Fruit fly (Drosophila melanogaster) whole organism, embryonic: Measurements from ENCODE around the gene CG34384.

Experiments
- Asciz ChIP-seq: fragments of 200-800 bp; sonication (Bioruptor generic); optimal IDR thresholded peaks from 2 replicates; lab custom pipeline; 2017; ENCODE audit warnings: missing biosample characterization, mild to moderate bottlenecking, missing genetic modification characterization, missing genetic modification reagents
- B-H1 ChIP-seq: fragments of 200-800 bp; sonication (Bioruptor generic); IDR thresholded peaks from 3 replicates; pipeline ENCODE4 v1.3.6; 2022; ENCODE audit warnings: missing biosample characterization, missing genetic modification characterization
- B-H2 ChIP-seq: fragments of 200-800 bp; sonication (Bioruptor generic); optimal IDR thresholded peaks from 2 replicates; lab custom pipeline; 2018; ENCODE audit warnings: missing biosample characterization, mild to moderate bottlenecking, missing genetic modification characterization
- CG12155 ChIP-seq: fragments of 200-800 bp; sonication (Bioruptor generic); optimal IDR thresholded peaks from 3 replicates; lab custom pipeline; 2016; ENCODE audit warnings: missing biosample characterization, missing genetic modification characterization
- CG1233 ChIP-seq: fragments of 200-800 bp; sonication (Bioruptor generic); optimal IDR thresholded peaks from 4 replicates; lab custom pipeline; 2018; ENCODE audit warnings: missing biosample characterization, mild to moderate bottlenecking, missing genetic modification characterization
- CG15073 ChIP-seq: fragments of 200-800 bp; sonication (Bioruptor generic); optimal IDR thresholded peaks from 2 replicates; lab custom pipeline; 2016; ENCODE audit warnings: missing biosample characterization, missing genetic modification characterization
- CG1529 ChIP-seq: fragments of 200-800 bp; sonication (Bioruptor generic); optimal IDR thresholded peaks from 3 replicates; lab custom pipeline; 2018; ENCODE audit warnings: missing biosample characterization, missing genetic modification characterization
- CG15479 ChIP-seq: fragments of 200-800 bp; sonication (Bioruptor generic); optimal IDR thresholded peaks from 3 replicates; lab custom pipeline; 2019; ENCODE audit warnings: missing biosample characterization, mild to moderate bottlenecking, missing genetic modification characterization, moderate library complexity
- CG17359 ChIP-seq: fragments of 200-800 bp; sonication (Bioruptor generic); optimal IDR thresholded peaks from 3 replicates; lab custom pipeline; 2018; ENCODE audit warnings: missing biosample characterization, mild to moderate bottlenecking, missing genetic modification characterization, moderate library complexity
- CG17612 ChIP-seq: fragments of 200-800 bp; sonication (Bioruptor generic); IDR thresholded peaks from 2 replicates; pipeline ENCODE4 v1.3.6; 2022; ENCODE audit warnings: missing biosample characterization, missing genetic modification characterization
- CG17912 ChIP-seq: fragments of 200-800 bp; sonication (Bioruptor generic); optimal IDR thresholded peaks from 2 replicates; lab custom pipeline; 2018; ENCODE audit warnings: missing biosample characterization, mild to moderate bottlenecking, missing genetic modification characterization
- CG2116 ChIP-seq: fragments of 200-800 bp; sonication (Bioruptor generic); optimal IDR thresholded peaks from 3 replicates; lab custom pipeline; 2018; ENCODE audit warnings: missing biosample characterization, mild to moderate bottlenecking, missing genetic modification characterization
- CG32532 ChIP-seq: fragments of 200-800 bp; sonication (Bioruptor generic); IDR thresholded peaks from 2 replicates; pipeline ENCODE4 v1.3.6; 2022; ENCODE audit warnings: missing biosample characterization, missing genetic modification characterization
- CG3726 ChIP-seq: fragments of 200-800 bp; sonication (Bioruptor generic); IDR thresholded peaks from 3 replicates; pipeline ENCODE4, ENCODE4 v1.3.6; 2022; ENCODE audit warnings: missing biosample characterization, missing genetic modification characterization
- CG42726 ChIP-seq: fragments of 200-800 bp; sonication (Bioruptor generic); IDR thresholded peaks from 2 replicates; pipeline ENCODE4 v1.3.6; 2022; ENCODE audit warnings: missing biosample characterization, missing genetic modification characterization; ENCODE audit not compliant: partially characterized antibody
- CG4328 ChIP-seq: fragments of 200-800 bp; sonication (Bioruptor generic); optimal IDR thresholded peaks from 3 replicates; lab custom pipeline; 2017; ENCODE audit warnings: missing biosample characterization, missing genetic modification reagents, missing genetic modification characterization
- CG4404 ChIP-seq: fragments of 200-800 bp; sonication (Bioruptor generic); IDR thresholded peaks from 2 replicates; pipeline ENCODE4 v1.3.6; 2022; ENCODE audit warnings: missing biosample characterization, missing genetic modification characterization
- CG4424 ChIP-seq: fragments of 200-800 bp; sonication (Bioruptor generic); optimal IDR thresholded peaks from 3 replicates; lab custom pipeline; 2016; ENCODE audit warnings: missing biosample characterization, missing genetic modification characterization
- CG5180 ChIP-seq: fragments of 200-800 bp; sonication (Bioruptor generic); optimal IDR thresholded peaks from 3 replicates; lab custom pipeline; 2017; ENCODE audit warnings: missing biosample characterization, missing genetic modification characterization, mild to moderate bottlenecking, moderate library complexity, missing genetic modification reagents
- CG6272 ChIP-seq: fragments of 200-800 bp; sonication (Bioruptor generic); IDR thresholded peaks from 2 replicates; pipeline ENCODE4 v1.3.6; 2022; ENCODE audit warnings: missing biosample characterization, missing genetic modification characterization
- CG6765 ChIP-seq: fragments of 200-800 bp; sonication (Bioruptor generic); optimal IDR thresholded peaks from 3 replicates; lab custom pipeline; 2017; ENCODE audit warnings: missing biosample characterization, mild to moderate bottlenecking, missing genetic modification characterization
- CG6791 ChIP-seq: fragments of 200-800 bp; sonication (Bioruptor generic); IDR thresholded peaks from 3 replicates; pipeline ENCODE4 v1.3.6; 2022; ENCODE audit warnings: missing biosample characterization, missing genetic modification characterization; ENCODE audit not compliant: partially characterized antibody
- CG7271 ChIP-seq: fragments of 200-800 bp; sonication (Bioruptor generic); optimal IDR thresholded peaks from 2 replicates; lab custom pipeline; 2018; ENCODE audit warnings: missing biosample characterization, mild to moderate bottlenecking, missing genetic modification characterization, moderate library complexity
- CrebB ChIP-seq: fragments of 200-800 bp; sonication (Bioruptor generic); optimal IDR thresholded peaks from 3 replicates; lab custom pipeline; 2018; ENCODE audit warnings: missing biosample characterization, mild to moderate bottlenecking, missing genetic modification characterization
- D19B ChIP-seq: fragments of 200-800 bp; sonication (Bioruptor generic); optimal IDR thresholded peaks from 2 replicates; lab custom pipeline; 2017; ENCODE audit warnings: missing biosample characterization, mild to moderate bottlenecking, missing genetic modification characterization
- Fer1 ChIP-seq: fragments of 200-800 bp; sonication (Bioruptor generic); optimal IDR thresholded peaks from 2 replicates; lab custom pipeline; 2017; ENCODE audit warnings: missing biosample characterization, mild to moderate bottlenecking, missing genetic modification characterization
- H2.0 ChIP-seq: fragments of 200-800 bp; sonication (Bioruptor generic); IDR thresholded peaks from 2 replicates; pipeline ENCODE4 v1.3.6; 2022; ENCODE audit warnings: missing biosample characterization, missing genetic modification characterization
- HmgZ ChIP-seq: fragments of 200-800 bp; sonication (Bioruptor generic); optimal IDR thresholded peaks from 2 replicates; lab custom pipeline; 2018; ENCODE audit warnings: missing biosample characterization, mild to moderate bottlenecking, missing genetic modification characterization
- MTF-1 ChIP-seq: fragments of 200-800 bp; sonication (Bioruptor generic); optimal IDR thresholded peaks from 2 replicates; lab custom pipeline; 2018; ENCODE audit warnings: missing biosample characterization, mild to moderate bottlenecking, missing genetic modification characterization, borderline replicate concordance
- dimm ChIP-seq: fragments of 200-800 bp; sonication (Bioruptor generic); IDR thresholded peaks from 2 replicates; pipeline ENCODE4 v1.3.6; 2022; ENCODE audit warnings: missing biosample characterization, missing genetic modification characterization
- ems ChIP-seq: fragments of 200-800 bp; sonication (Bioruptor generic); optimal IDR thresholded peaks from 3 replicates; lab custom pipeline; 2016; ENCODE audit warnings: missing biosample characterization, missing genetic modification characterization
- eve ChIP-seq, 2 experiments: fragments of >200 bp; optimal IDR thresholded peaks; 2 replicates each; lab custom pipeline; 2017; ENCODE audit warnings: missing biosample characterization in 2 of 2, missing genetic modification characterization in 2 of 2
- fd3F ChIP-seq: fragments of 200-800 bp; sonication (Bioruptor generic); optimal IDR thresholded peaks from 2 replicates; lab custom pipeline; 2018; ENCODE audit warnings: missing biosample characterization, mild to moderate bottlenecking, missing genetic modification characterization, moderate library complexity
- gcm ChIP-seq: fragments of 200-800 bp; sonication (Bioruptor generic); optimal IDR thresholded peaks from 2 replicates; lab custom pipeline; 2019; ENCODE audit warnings: missing biosample characterization, mild to moderate bottlenecking, missing genetic modification characterization, moderate library complexity
- gsb-n ChIP-seq: fragments of 200-800 bp; sonication (Bioruptor generic); optimal IDR thresholded peaks from 3 replicates; lab custom pipeline; 2018; ENCODE audit warnings: missing biosample characterization, mild to moderate bottlenecking, missing genetic modification characterization
- h ChIP-seq: fragments of >200 bp; optimal IDR thresholded peaks from 2 replicates; lab custom pipeline; 2017
- ind ChIP-seq: fragments of 200-800 bp; sonication (Bioruptor generic); optimal IDR thresholded peaks from 3 replicates; lab custom pipeline; 2016; ENCODE audit warnings: missing biosample characterization, missing genetic modification characterization
- jing ChIP-seq: fragments of 200-800 bp; sonication (Bioruptor generic); optimal IDR thresholded peaks from 2 replicates; lab custom pipeline; 2018; ENCODE audit warnings: missing biosample characterization, mild to moderate bottlenecking, missing genetic modification characterization
- knrl ChIP-seq: fragments of 200-800 bp; sonication (Bioruptor generic); IDR thresholded peaks from 3 replicates; pipeline ENCODE4 v1.3.6; 2022; ENCODE audit warnings: missing biosample characterization, missing genetic modification characterization; ENCODE audit not compliant: partially characterized antibody
- nau ChIP-seq: fragments of 200-800 bp; sonication (Bioruptor generic); optimal IDR thresholded peaks from 3 replicates; lab custom pipeline; 2017; ENCODE audit warnings: missing biosample characterization, mild to moderate bottlenecking, missing genetic modification characterization, missing genetic modification reagents
- nom ChIP-seq: fragments of 200-800 bp; sonication (Bioruptor generic); optimal IDR thresholded peaks from 2 replicates; lab custom pipeline; 2017; ENCODE audit warnings: missing biosample characterization, missing genetic modification characterization, mild to moderate bottlenecking, moderate library complexity, missing genetic modification reagents
- p53 ChIP-seq: fragments of 200-800 bp; sonication (Bioruptor generic); optimal IDR thresholded peaks from 2 replicates; lab custom pipeline; 2016; ENCODE audit warnings: missing biosample characterization, missing genetic modification characterization
- peb ChIP-seq: fragments of 200-800 bp; sonication (Bioruptor generic); IDR thresholded peaks from 2 replicates; pipeline ENCODE4 v1.3.6; 2022; ENCODE audit warnings: missing biosample characterization, missing genetic modification characterization
- pros ChIP-seq: fragments of 200-800 bp; sonication (Bioruptor generic); optimal IDR thresholded peaks from 3 replicates; lab custom pipeline; 2019; ENCODE audit warnings: missing biosample characterization, mild to moderate bottlenecking, missing genetic modification characterization, moderate library complexity
- sc ChIP-seq, 3 experiments: fragments of >200 bp in 2 of 3; fragments of 200-800 bp in 1 of 3; sonication (Bioruptor generic) in 1 of 3; optimal IDR thresholded peaks; 2 replicates in 2 of 3; 3 replicates in 1 of 3; lab custom pipeline; 2017; ENCODE audit warnings: mild to moderate bottlenecking in 1 of 3, missing biosample characterization in 1 of 3, missing genetic modification characterization in 1 of 3, missing genetic modification reagents in 1 of 3
- schlank ChIP-seq: fragments of 200-800 bp; sonication (Bioruptor generic); optimal IDR thresholded peaks from 2 replicates; lab custom pipeline; 2018; ENCODE audit warnings: missing biosample characterization, mild to moderate bottlenecking, missing genetic modification characterization
- tap ChIP-seq: fragments of 200-800 bp; optimal IDR thresholded peaks from 3 replicates; lab custom pipeline; 2019; ENCODE audit warnings: missing biosample characterization, mild to moderate bottlenecking, missing genetic modification characterization, moderate library complexity
- tin ChIP-seq: fragments of 200-800 bp; sonication (Bioruptor generic); optimal IDR thresholded peaks from 3 replicates; lab custom pipeline; 2016; ENCODE audit warnings: missing biosample characterization, missing genetic modification characterization
- trh ChIP-seq: fragments of 200-800 bp; sonication (Bioruptor generic); optimal IDR thresholded peaks from 2 replicates; lab custom pipeline; 2016; ENCODE audit warnings: missing biosample characterization, missing genetic modification characterization

CG34384 gene

dm6 chr3R:7892246-7893000, 78.3 kb downstream of the CG34384 start (continued):
- TF ChIP-seq D19B (peak; percentile 56), pros (no peak), CG17912 (GFP tag; lab: Kevin White, UChicago) (no peak), MTF-1 (GFP tag; lab: Kevin White, UChicago) (no peak), dimm (GFP tag; lab: Robert Waterston, UW) (no peak), Fer1 (GFP tag; lab: Kevin White, UChicago) (peak; percentile 56), fd3F (GFP tag; lab: Kevin White, UChicago) (peak; percentile 24), h (lab: Kevin White, UChicago) (no peak), ems (GFP tag; lab: Kevin White, UChicago) (no peak), CG7271 (tag; lab: Kevin White, UChicago) (no peak), tap (tag; lab: Kevin White, UChicago) (peak; percentile 56), peb (GFP tag; lab: Robert Waterston, UW) (no peak), CG5180 (GFP tag; lab: Kevin White, UChicago) (no peak), CG1233 (no peak), CG42726 (no peak), CG6791 (GFP tag; lab: Robert Waterston, UW) (no peak), Asciz (GFP tag; lab: Kevin White, UChicago) (no peak), H2.0 (GFP tag; lab: Robert Waterston, UW) (peak; percentile 43), ind (peak; percentile 49), CG12155 (GFP tag; lab: Kevin White, UChicago) (no peak), CG15073 (no peak), CG4404 (GFP tag; lab: Robert Waterston, UW) (no peak), CG2116 (GFP tag; lab: Kevin White, UChicago) (no peak), B-H1 (GFP tag; lab: Robert Waterston, UW) (peak; percentile 38), CG4424 (GFP tag; lab: Kevin White, UChicago) (no peak), CG17359 (no peak), CG32532 (peak; percentile 78), p53 (GFP tag; lab: Kevin White, UChicago) (no peak), nom (peak; percentile 76), B-H2 (no peak), eve (GFP tag; optimal IDR thresholded peaks at IDR 0.05; lab: Kevin White, UChicago) (no peak), CG3726 (GFP tag; lab: Robert Waterston, UW) (0 out of 3 replicates have a peak, but pooled peaks have one; percentile 20), CG4328 (peak; percentile 36), CrebB (no peak), trh (GFP tag; lab: Kevin White, UChicago) (no peak), knrl (GFP tag; lab: Robert Waterston, UW) (no peak), jing (GFP tag; lab: Kevin White, UChicago) (no peak), CG15479 (GFP tag; lab: Kevin White, UChicago) (no peak), CG1529 (no peak), gcm (peak; percentile 23), nau (GFP tag; lab: Kevin White, UChicago) (no peak), tin (no peak), gsb-n (tag; lab: Kevin White, UChicago) (no peak), HmgZ (tag; lab: Kevin White, UChicago) (peak; percentile 5), CG17612 (GFP tag; lab: Robert Waterston, UW) (no peak), sc (optimal IDR thresholded peaks at IDR 0.05; lab: Kevin White, UChicago) (no peak), sc (GFP tag; optimal IDR thresholded peaks at IDR 0.05; lab: Kevin White, UChicago) (no peak), schlank (tag; lab: Kevin White, UChicago) (peak; percentile 5), CG6272 (GFP tag; lab: Robert Waterston, UW) (no peak), CG6765 (GFP tag; lab: Kevin White, UChicago) (peak; percentile 24)
